Worm (Caenorhabditis elegans) whole organism, L1 larva: ENCODE measurements around the gene mdh-1.
A peak's percentile ranks its signal among the peaks of the same experiment; 100 is the strongest.

Experiments used
- C16A3.4 ChIP-seq: fragments of 150-350 bp; optimal IDR thresholded peaks from 2 replicates; lab custom pipeline; 2014; ENCODE audit warnings: missing biosample characterization, missing genetic modification characterization
- C34B4.2 ChIP-seq: sonication (generic microtip); optimal IDR thresholded peaks from 2 replicates; lab custom pipeline; 2017; ENCODE audit warnings: mild to moderate bottlenecking, missing genetic modification characterization, missing compliant biosample characterization
- F16B12.6 ChIP-seq: fragments of 150-350 bp; optimal IDR thresholded peaks from 2 replicates; lab custom pipeline; 2014; ENCODE audit warnings: missing biosample characterization, missing genetic modification characterization
- aha-1 ChIP-seq: fragments of 150-350 bp; optimal IDR thresholded peaks from 2 replicates; lab custom pipeline; 2014; ENCODE audit warnings: missing biosample characterization, missing genetic modification characterization
- aly-2 ChIP-seq: fragments of 150-350 bp; optimal IDR thresholded peaks from 2 replicates; lab custom pipeline; 2014; ENCODE audit warnings: missing biosample characterization, missing genetic modification characterization
- ama-1 ChIP-seq: fragments of 150-350 bp; optimal IDR thresholded peaks from 2 replicates; lab custom pipeline; 2014
- blmp-1 ChIP-seq: fragments of 150-350 bp; optimal IDR thresholded peaks from 2 replicates; lab custom pipeline; 2014; ENCODE audit warnings: missing biosample characterization, missing genetic modification characterization
- ceh-63 ChIP-seq: fragments of 200-800 bp; sonication (Bioruptor generic); optimal IDR thresholded peaks from 2 replicates; lab custom pipeline; 2018; ENCODE audit warnings: mild to moderate bottlenecking, missing genetic modification characterization, missing compliant biosample characterization
- ceh-82 ChIP-seq, 3 experiments: fragments of 150-350 bp in 1 of 3; sonication (generic microtip) in 2 of 3; optimal IDR thresholded peaks; 2 replicates each; lab custom pipeline; 2014 to 2017; ENCODE audit warnings: missing biosample characterization in 3 of 3, missing genetic modification characterization in 3 of 3
- ceh-88 ChIP-seq: fragments of 200-800 bp; sonication (Bioruptor generic); IDR thresholded peaks from 2 replicates; pipeline ENCODE4 v1.3.6; 2022; ENCODE audit warnings: missing genetic modification characterization, missing compliant biosample characterization
- dpl-1 ChIP-seq, 3 experiments: fragments of 150-350 bp in 2 of 3; sonication (generic microtip) in 1 of 3; optimal IDR thresholded peaks; 2 replicates each; lab custom pipeline; 2014 to 2017; ENCODE audit warnings: missing biosample characterization in 3 of 3, missing genetic modification characterization in 3 of 3, missing genetic modification reagents in 3 of 3
- dsc-1 ChIP-seq: sonication (generic microtip); optimal IDR thresholded peaks from 2 replicates; lab custom pipeline; 2016; ENCODE audit warnings: mild to moderate bottlenecking, missing genetic modification characterization, missing compliant biosample characterization
- efl-1 ChIP-seq, 4 experiments: fragments of 150-350 bp; optimal IDR thresholded peaks in 3 of 4; peaks in 1 of 4; 1 replicate in 1 of 4; 2 replicates in 3 of 4; lab custom pipeline; 2014; ENCODE audit warnings: missing biosample characterization in 2 of 4, missing genetic modification characterization in 2 of 4, missing genetic modification reagents in 2 of 4
- egl-27 ChIP-seq, 2 experiments: fragments of 150-350 bp in 1 of 2; sonication (generic microtip); optimal IDR thresholded peaks; 3 replicates each; lab custom pipeline; 2017 to 2018; ENCODE audit warnings: missing biosample characterization in 2 of 2, missing genetic modification characterization in 2 of 2, missing genetic modification reagents in 2 of 2
- elt-3 ChIP-seq, 6 experiments: fragments of 150-350 bp in 1 of 6; sonication (generic microtip); optimal IDR thresholded peaks; 2 replicates each; lab custom pipeline; 2017 to 2018; ENCODE audit warnings: missing biosample characterization in 6 of 6, missing genetic modification characterization in 6 of 6, inconsistent platforms in 1 of 6
- ets-5 ChIP-seq: fragments of 200-800 bp; sonication (Bioruptor generic); IDR thresholded peaks from 2 replicates; pipeline ENCODE4 v1.3.6; 2022; ENCODE audit warnings: missing genetic modification characterization, missing compliant biosample characterization
- fkh-10 ChIP-seq: sonication (generic microtip); optimal IDR thresholded peaks from 2 replicates; lab custom pipeline; 2017; ENCODE audit warnings: missing biosample characterization, missing genetic modification reagents, missing genetic modification characterization
- fos-1 ChIP-seq: fragments of 150-350 bp; optimal IDR thresholded peaks from 2 replicates; lab custom pipeline; 2014; ENCODE audit warnings: missing biosample characterization, missing genetic modification characterization
- hlh-4 ChIP-seq: sonication (generic microtip); optimal IDR thresholded peaks from 2 replicates; lab custom pipeline; 2016; ENCODE audit warnings: mild to moderate bottlenecking, missing genetic modification characterization, missing compliant biosample characterization
- hpl-2 ChIP-seq: fragments of 150-350 bp; optimal IDR thresholded peaks from 2 replicates; lab custom pipeline; 2014; ENCODE audit warnings: missing biosample characterization, missing genetic modification reagents, missing genetic modification characterization
- irx-1 ChIP-seq: sonication (generic microtip); optimal IDR thresholded peaks from 2 replicates; lab custom pipeline; 2016; ENCODE audit warnings: missing genetic modification characterization, missing compliant biosample characterization
- lin-14 ChIP-seq: fragments of 200-800 bp; sonication (Bioruptor generic); optimal IDR thresholded peaks from 2 replicates; lab custom pipeline; 2018; ENCODE audit warnings: mild to moderate bottlenecking, missing genetic modification characterization, moderate library complexity, missing compliant biosample characterization
- lin-15B ChIP-seq: fragments of 150-350 bp; sonication (generic microtip); optimal IDR thresholded peaks from 3 replicates; lab custom pipeline; 2014; ENCODE audit warnings: missing biosample characterization, missing genetic modification characterization
- lin-39 ChIP-seq: fragments of 150-350 bp; optimal IDR thresholded peaks from 2 replicates; lab custom pipeline; 2014; ENCODE audit warnings: missing biosample characterization, missing genetic modification reagents, missing genetic modification characterization
- lsy-2 ChIP-seq, 2 experiments: fragments of 150-350 bp; optimal IDR thresholded peaks; 2 replicates each; lab custom pipeline; 2014; ENCODE audit warnings: missing biosample characterization in 2 of 2, missing genetic modification characterization in 2 of 2
- mdl-1 ChIP-seq, 2 experiments: fragments of 150-350 bp; optimal IDR thresholded peaks; 2 replicates each; lab custom pipeline; 2014 to 2017; ENCODE audit warnings: missing biosample characterization in 2 of 2, missing genetic modification characterization in 2 of 2, inconsistent platforms in 1 of 2
- mef-2 ChIP-seq: fragments of 150-350 bp; optimal IDR thresholded peaks from 2 replicates; lab custom pipeline; 2014; ENCODE audit warnings: missing biosample characterization, missing genetic modification characterization
- mep-1 ChIP-seq: fragments of 150-350 bp; optimal IDR thresholded peaks from 2 replicates; lab custom pipeline; 2014; ENCODE audit warnings: missing biosample characterization, missing genetic modification characterization
- nhr-12 ChIP-seq: sonication (generic microtip); optimal IDR thresholded peaks from 2 replicates; lab custom pipeline; 2017; ENCODE audit warnings: missing biosample characterization, missing genetic modification characterization
- nhr-20 ChIP-seq: sonication (generic microtip); optimal IDR thresholded peaks from 2 replicates; lab custom pipeline; 2016; ENCODE audit warnings: mild to moderate bottlenecking, missing genetic modification characterization, missing compliant biosample characterization
- nhr-237 ChIP-seq: fragments of 150-350 bp; optimal IDR thresholded peaks from 2 replicates; lab custom pipeline; 2014; ENCODE audit warnings: missing biosample characterization, missing genetic modification characterization
- nhr-71 ChIP-seq: sonication (generic microtip); optimal IDR thresholded peaks from 2 replicates; lab custom pipeline; 2016; ENCODE audit warnings: mild to moderate bottlenecking, missing genetic modification characterization, moderate library complexity, missing compliant biosample characterization
- nhr-76 ChIP-seq: sonication (generic microtip); optimal IDR thresholded peaks from 2 replicates; lab custom pipeline; 2017; ENCODE audit warnings: missing biosample characterization, missing genetic modification characterization
- nhr-85 ChIP-seq: sonication (generic microtip); peaks from one replicate; lab custom pipeline; 2016; ENCODE audit warnings: missing genetic modification characterization, inconsistent platforms, missing compliant biosample characterization
- nhr-90 ChIP-seq: sonication (generic microtip); optimal IDR thresholded peaks from 2 replicates; lab custom pipeline; 2016; ENCODE audit warnings: mild to moderate bottlenecking, missing genetic modification characterization, missing compliant biosample characterization; ENCODE audit not compliant: poor library complexity
- pqm-1 ChIP-seq: sonication (generic microtip); optimal IDR thresholded peaks from 3 replicates; lab custom pipeline; 2017; ENCODE audit warnings: missing biosample characterization, missing genetic modification characterization
- snpc-4 ChIP-seq: fragments of 150-350 bp; optimal IDR thresholded peaks from 2 replicates; lab custom pipeline; 2014; ENCODE audit warnings: missing biosample characterization, missing genetic modification characterization
- sox-4 ChIP-seq: sonication (generic microtip); optimal IDR thresholded peaks from 2 replicates; lab custom pipeline; 2016; ENCODE audit warnings: missing genetic modification characterization, missing compliant biosample characterization
- swsn-7 ChIP-seq: sonication (generic microtip); optimal IDR thresholded peaks from 2 replicates; lab custom pipeline; 2016; ENCODE audit warnings: missing genetic modification characterization, missing compliant biosample characterization
- tlp-1 ChIP-seq: fragments of 150-350 bp; optimal IDR thresholded peaks from 2 replicates; lab custom pipeline; 2014; ENCODE audit warnings: missing biosample characterization, missing genetic modification characterization
- unc-130 ChIP-seq: fragments of 150-350 bp; optimal IDR thresholded peaks from 2 replicates; lab custom pipeline; 2017; ENCODE audit warnings: missing biosample characterization, missing genetic modification characterization, inconsistent platforms
- unc-62 ChIP-seq: fragments of 150-350 bp; optimal IDR thresholded peaks from 2 replicates; lab custom pipeline; 2014; ENCODE audit warnings: missing biosample characterization, missing genetic modification reagents, missing genetic modification characterization
- unc-98 ChIP-seq: fragments of 200-800 bp; sonication (Bioruptor generic); IDR thresholded peaks from 2 replicates; pipeline ENCODE4 v1.3.6; 2022; ENCODE audit warnings: missing genetic modification characterization, missing compliant biosample characterization
- vab-15 ChIP-seq: sonication (generic microtip); optimal IDR thresholded peaks from 2 replicates; lab custom pipeline; 2017; ENCODE audit warnings: missing genotype, mild to moderate bottlenecking, missing genetic modification characterization, missing compliant biosample characterization
- xbp-1 ChIP-seq: sonication (generic microtip); optimal IDR thresholded peaks from 2 replicates; lab custom pipeline; 2016; ENCODE audit warnings: missing genetic modification characterization, missing compliant biosample characterization
- zag-1 ChIP-seq: fragments of 150-350 bp; optimal IDR thresholded peaks from 2 replicates; lab custom pipeline; 2014; ENCODE audit warnings: missing biosample characterization, missing genetic modification characterization
- zip-4 ChIP-seq: fragments of 200-800 bp; sonication (Bioruptor generic); optimal IDR thresholded peaks from 2 replicates; lab custom pipeline; 2018; ENCODE audit warnings: mild to moderate bottlenecking, missing genetic modification characterization, moderate library complexity, missing compliant biosample characterization

The mdh-1 gene

DNA sequence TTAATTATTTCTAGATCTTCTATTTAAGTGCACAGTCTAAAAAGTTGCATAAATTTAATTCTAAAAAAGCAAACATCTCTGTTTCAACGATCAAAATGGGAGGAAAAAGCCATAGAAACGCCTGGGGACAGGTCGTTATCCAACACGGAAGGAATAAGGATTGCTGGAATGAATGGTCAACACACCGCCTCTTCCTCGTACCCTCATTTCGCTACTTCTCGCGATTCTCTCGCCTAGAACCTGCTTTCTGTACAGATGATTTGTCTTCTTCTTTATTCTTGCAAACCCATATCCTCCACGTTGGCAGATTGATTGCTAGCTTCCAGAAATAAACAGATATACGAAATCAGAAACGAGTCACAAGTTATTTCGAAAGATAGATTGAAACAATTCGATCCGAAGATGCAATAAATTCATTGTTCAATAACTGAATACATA, 1.4 kb downstream of the mdh-1 start, which contains the start of gene dpy-11 (continued):
- no peak for TF ChIP-seq lin-15B (tag; lab: Kevin White, UChicago)
- no peak for TF ChIP-seq C16A3.4 (tag; lab: Kevin White, UChicago)
- TF ChIP-seq vab-15 = no peak
- no peak for TF ChIP-seq aha-1 (tag; lab: Kevin White, UChicago)
- TF ChIP-seq ets-5 (GFP tag; lab: Robert Waterston, UW) = no peak
- TF ChIP-seq lin-39 (tag; lab: Kevin White, UChicago) = no peak

DNA sequence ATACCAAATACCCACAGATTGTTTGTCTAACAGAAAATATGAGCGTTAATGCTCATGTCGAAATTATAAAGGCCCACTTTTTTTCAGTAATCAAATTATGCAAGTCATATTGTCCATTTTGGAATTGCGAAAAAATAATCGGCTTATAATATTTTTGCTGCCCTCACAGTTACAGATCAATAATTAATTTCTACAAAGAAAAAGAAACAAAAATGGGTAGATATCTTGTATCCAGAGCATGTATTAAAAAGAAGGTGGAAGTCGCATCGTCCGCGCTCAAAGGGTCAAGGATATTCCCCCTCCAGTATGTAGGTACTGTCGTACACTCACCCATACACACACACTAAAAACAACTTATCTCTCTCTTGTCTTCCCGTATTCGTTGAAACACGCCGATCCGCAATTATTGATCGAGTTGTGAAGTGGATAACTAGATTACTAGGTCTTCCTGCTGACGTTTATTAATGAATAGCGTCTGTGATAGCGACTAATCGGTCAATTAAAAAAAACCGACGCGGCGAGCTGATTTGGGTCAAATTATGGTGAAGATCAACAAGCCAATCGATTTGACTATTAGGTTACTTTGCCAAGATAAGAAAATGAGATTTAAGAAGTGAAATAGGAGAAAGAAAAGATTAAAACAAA, 2.4 kb downstream of the mdh-1 start:
- TF ChIP-seq blmp-1 (tag; lab: Kevin White, UChicago) = peak; percentile 70
- TF ChIP-seq elt-3 (tag; optimal IDR thresholded peaks at IDR 0.05; lab: Kevin White, UChicago) = peak in 1 of 6 experiments; percentile 4
- no peak for TF ChIP-seq fkh-10
- TF ChIP-seq nhr-85 (tag; lab: Kevin White, UChicago) = peak; percentile 6
- TF ChIP-seq, all 84 proteins: peak for 3

DNA sequence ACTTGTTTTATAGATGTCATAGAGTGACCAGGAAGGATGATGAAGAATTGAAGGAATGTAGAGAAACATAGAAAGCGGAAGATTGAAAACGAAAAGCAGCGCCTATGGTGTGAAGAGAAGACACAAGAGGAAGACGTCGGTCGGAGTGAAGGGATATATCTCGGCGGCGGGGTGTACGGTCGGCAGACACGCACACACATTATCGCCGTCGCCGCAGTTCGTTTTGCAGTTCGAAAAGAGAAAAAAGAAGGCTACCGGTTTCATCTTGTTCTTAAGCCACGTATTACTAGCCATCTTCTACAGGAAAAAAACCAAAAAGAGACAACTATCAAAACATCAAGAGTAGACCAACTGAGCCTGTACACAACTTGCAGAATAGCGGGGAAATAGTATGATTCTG, 3.0 kb downstream of the mdh-1 start:
- TF ChIP-seq unc-130 = no peak
- TF ChIP-seq F16B12.6 (tag; lab: Kevin White, UChicago) = no peak
- no peak for TF ChIP-seq aha-1 (tag; lab: Kevin White, UChicago)
- no peak for TF ChIP-seq nhr-237 (tag; lab: Kevin White, UChicago)
- no peak for TF ChIP-seq C34B4.2 (tag; lab: Kevin White, UChicago)
- TF ChIP-seq nhr-71 (tag; lab: Kevin White, UChicago) = no peak
- no peak for TF ChIP-seq ceh-88 (GFP tag; lab: Robert Waterston, UW)
- peak; percentile 22 for TF ChIP-seq xbp-1
- no peak for TF ChIP-seq unc-62 (GFP tag; lab: Kevin White, UChicago)
- no peak for TF ChIP-seq pqm-1 (tag; lab: Kevin White, UChicago)
- no peak for TF ChIP-seq sox-4 (tag; lab: Kevin White, UChicago)
- TF ChIP-seq dpl-1 (GFP tag; optimal IDR thresholded peaks at IDR 0.05; lab: Kevin White, UChicago) = no peak
- no peak for TF ChIP-seq irx-1 (tag; lab: Kevin White, UChicago)
- TF ChIP-seq nhr-12 = no peak
- no peak for TF ChIP-seq fos-1 (tag; lab: Kevin White, UChicago)
- TF ChIP-seq mep-1 (tag; lab: Kevin White, UChicago) = no peak
- no peak for TF ChIP-seq hlh-4 (tag; lab: Kevin White, UChicago)
- TF ChIP-seq elt-3 (tag; optimal IDR thresholded peaks at IDR 0.05; lab: Kevin White, UChicago) = peak in 1 of 6 experiments; percentile 32
- TF ChIP-seq ama-1 (lab: Kevin White, UChicago) = no peak
- no peak for TF ChIP-seq zip-4 (GFP tag; lab: Kevin White, UChicago)
- TF ChIP-seq lsy-2 (tag; optimal IDR thresholded peaks at IDR 0.05; lab: Kevin White, UChicago) = no peak
- no peak for TF ChIP-seq nhr-76 (tag; lab: Kevin White, UChicago)
- TF ChIP-seq aly-2 (tag; lab: Kevin White, UChicago) = no peak
- TF ChIP-seq swsn-7 (tag; lab: Kevin White, UChicago) = no peak
- TF ChIP-seq blmp-1 (tag; lab: Kevin White, UChicago) = peak; percentile 94
- no peak for TF ChIP-seq egl-27 (tag; optimal IDR thresholded peaks at IDR 0.05; lab: Kevin White, UChicago)
- no peak for TF ChIP-seq tlp-1 (tag; lab: Kevin White, UChicago)
- TF ChIP-seq unc-98 = no peak
- no peak for TF ChIP-seq efl-1 (optimal IDR thresholded peaks at IDR 0.05; lab: Kevin White, UChicago)
- peak in 1 of 2 experiments; percentile 59 for TF ChIP-seq efl-1 (GFP tag; optimal IDR thresholded peaks at IDR 0.05 in 1 of 2; lab: Kevin White, UChicago)
- peak; percentile 72 for TF ChIP-seq lin-14
- TF ChIP-seq zag-1 (tag; lab: Kevin White, UChicago) = no peak
- TF ChIP-seq mef-2 (tag; lab: Kevin White, UChicago) = no peak
- TF ChIP-seq ceh-82 (tag; optimal IDR thresholded peaks at IDR 0.05; lab: Kevin White, UChicago) = no peak
- TF ChIP-seq ceh-63 = no peak
- TF ChIP-seq dsc-1 (tag; lab: Kevin White, UChicago) = no peak
- no peak for TF ChIP-seq hpl-2 (GFP tag; lab: Kevin White, UChicago)
- no peak for TF ChIP-seq nhr-20 (tag; lab: Kevin White, UChicago)
- peak; percentile 19 for TF ChIP-seq nhr-90 (tag; lab: Kevin White, UChicago)
- TF ChIP-seq snpc-4 = no peak
- no peak for TF ChIP-seq mdl-1 (tag; optimal IDR thresholded peaks at IDR 0.05; lab: Kevin White, UChicago)
